Worm (Caenorhabditis elegans) whole organism, L1 larva: ENCODE results near the gene C18D11.6.

Experiments used
- C34B4.2 ChIP-seq: sonication (generic microtip); optimal IDR thresholded peaks from 2 replicates; lab custom pipeline; 2017; ENCODE audit warnings: mild to moderate bottlenecking, missing genetic modification characterization, missing compliant biosample characterization
- F16B12.6 ChIP-seq: fragments of 150-350 bp; optimal IDR thresholded peaks from 2 replicates; lab custom pipeline; 2014; ENCODE audit warnings: missing biosample characterization, missing genetic modification characterization
- aha-1 ChIP-seq: fragments of 150-350 bp; optimal IDR thresholded peaks from 2 replicates; lab custom pipeline; 2014; ENCODE audit warnings: missing biosample characterization, missing genetic modification characterization
- alr-1 ChIP-seq: fragments of 200-800 bp; sonication (Bioruptor generic); optimal IDR thresholded peaks from 2 replicates; lab custom pipeline; 2018; ENCODE audit warnings: borderline replicate concordance, mild to moderate bottlenecking, missing genetic modification characterization, missing compliant biosample characterization
- aly-2 ChIP-seq: fragments of 150-350 bp; optimal IDR thresholded peaks from 2 replicates; lab custom pipeline; 2014; ENCODE audit warnings: missing biosample characterization, missing genetic modification characterization
- ceh-63 ChIP-seq: fragments of 200-800 bp; sonication (Bioruptor generic); optimal IDR thresholded peaks from 2 replicates; lab custom pipeline; 2018; ENCODE audit warnings: mild to moderate bottlenecking, missing genetic modification characterization, missing compliant biosample characterization
- ceh-82 ChIP-seq, 3 experiments: fragments of 150-350 bp in 1 of 3; sonication (generic microtip) in 2 of 3; optimal IDR thresholded peaks; 2 replicates each; lab custom pipeline; 2014 to 2017; ENCODE audit warnings: missing biosample characterization in 3 of 3, missing genetic modification characterization in 3 of 3
- ceh-88 ChIP-seq: fragments of 200-800 bp; sonication (Bioruptor generic); IDR thresholded peaks from 2 replicates; pipeline ENCODE4 v1.3.6; 2022; ENCODE audit warnings: missing genetic modification characterization, missing compliant biosample characterization
- ceh-90 ChIP-seq: sonication (generic microtip); optimal IDR thresholded peaks from 2 replicates; lab custom pipeline; 2016; ENCODE audit warnings: missing genetic modification characterization, missing compliant biosample characterization
- ces-1 ChIP-seq: fragments of 150-350 bp; optimal IDR thresholded peaks from 2 replicates; lab custom pipeline; 2014; ENCODE audit warnings: missing biosample characterization, missing genetic modification reagents, missing genetic modification characterization
- dpl-1 ChIP-seq, 3 experiments: fragments of 150-350 bp in 2 of 3; sonication (generic microtip) in 1 of 3; optimal IDR thresholded peaks; 2 replicates each; lab custom pipeline; 2014 to 2017; ENCODE audit warnings: missing biosample characterization in 3 of 3, missing genetic modification characterization in 3 of 3, missing genetic modification reagents in 3 of 3
- dsc-1 ChIP-seq: sonication (generic microtip); optimal IDR thresholded peaks from 2 replicates; lab custom pipeline; 2016; ENCODE audit warnings: mild to moderate bottlenecking, missing genetic modification characterization, missing compliant biosample characterization
- egl-13 ChIP-seq: sonication (generic microtip); optimal IDR thresholded peaks from 2 replicates; lab custom pipeline; 2016; ENCODE audit warnings: missing genotype, missing genetic modification reagents, missing genetic modification characterization, missing compliant biosample characterization
- egl-27 ChIP-seq, 2 experiments: fragments of 150-350 bp in 1 of 2; sonication (generic microtip); optimal IDR thresholded peaks; 3 replicates each; lab custom pipeline; 2017 to 2018; ENCODE audit warnings: missing biosample characterization in 2 of 2, missing genetic modification characterization in 2 of 2, missing genetic modification reagents in 2 of 2
- elt-2 ChIP-seq: sonication (generic microtip); optimal IDR thresholded peaks from 2 replicates; lab custom pipeline; 2016; ENCODE audit warnings: missing genetic modification characterization, mild to moderate bottlenecking, inconsistent platforms, missing compliant biosample characterization, missing genetic modification reagents
- elt-3 ChIP-seq, 6 experiments: fragments of 150-350 bp in 1 of 6; sonication (generic microtip); optimal IDR thresholded peaks; 2 replicates each; lab custom pipeline; 2017 to 2018; ENCODE audit warnings: missing biosample characterization in 6 of 6, missing genetic modification characterization in 6 of 6, inconsistent platforms in 1 of 6
- fkh-10 ChIP-seq: sonication (generic microtip); optimal IDR thresholded peaks from 2 replicates; lab custom pipeline; 2017; ENCODE audit warnings: missing biosample characterization, missing genetic modification reagents, missing genetic modification characterization
- fkh-4 ChIP-seq: sonication (generic microtip); optimal IDR thresholded peaks from 2 replicates; lab custom pipeline; 2016; ENCODE audit warnings: missing compliant biosample characterization, missing genetic modification characterization, borderline replicate concordance
- fos-1 ChIP-seq: fragments of 150-350 bp; optimal IDR thresholded peaks from 2 replicates; lab custom pipeline; 2014; ENCODE audit warnings: missing biosample characterization, missing genetic modification characterization
- hlh-17 ChIP-seq: fragments of 200-800 bp; sonication (Bioruptor generic); optimal IDR thresholded peaks from 2 replicates; lab custom pipeline; 2018; ENCODE audit warnings: missing genetic modification characterization, mild to moderate bottlenecking, missing compliant biosample characterization, moderate library complexity, borderline replicate concordance
- hlh-4 ChIP-seq: sonication (generic microtip); optimal IDR thresholded peaks from 2 replicates; lab custom pipeline; 2016; ENCODE audit warnings: mild to moderate bottlenecking, missing genetic modification characterization, missing compliant biosample characterization
- hpl-2 ChIP-seq: fragments of 150-350 bp; optimal IDR thresholded peaks from 2 replicates; lab custom pipeline; 2014; ENCODE audit warnings: missing biosample characterization, missing genetic modification reagents, missing genetic modification characterization
- jun-1 ChIP-seq: fragments of 150-350 bp; optimal IDR thresholded peaks from 2 replicates; lab custom pipeline; 2014; ENCODE audit warnings: missing biosample characterization, missing genetic modification reagents, missing genetic modification characterization
- lin-14 ChIP-seq: fragments of 200-800 bp; sonication (Bioruptor generic); optimal IDR thresholded peaks from 2 replicates; lab custom pipeline; 2018; ENCODE audit warnings: mild to moderate bottlenecking, missing genetic modification characterization, moderate library complexity, missing compliant biosample characterization
- lin-15B ChIP-seq: fragments of 150-350 bp; sonication (generic microtip); optimal IDR thresholded peaks from 3 replicates; lab custom pipeline; 2014; ENCODE audit warnings: missing biosample characterization, missing genetic modification characterization
- lin-35 ChIP-seq, 2 experiments: fragments of 150-350 bp; optimal IDR thresholded peaks; 2 replicates each; lab custom pipeline; 2014; ENCODE audit warnings: missing biosample characterization in 2 of 2, missing genetic modification characterization in 2 of 2, missing genetic modification reagents in 2 of 2
- lin-39 ChIP-seq: fragments of 150-350 bp; optimal IDR thresholded peaks from 2 replicates; lab custom pipeline; 2014; ENCODE audit warnings: missing biosample characterization, missing genetic modification reagents, missing genetic modification characterization
- lir-3 ChIP-seq: sonication (generic microtip); optimal IDR thresholded peaks from 2 replicates; lab custom pipeline; 2016; ENCODE audit warnings: mild to moderate bottlenecking, missing genetic modification characterization, moderate library complexity, missing compliant biosample characterization; ENCODE audit not compliant: poor library complexity
- mab-9 ChIP-seq: fragments of 200-800 bp; sonication (Bioruptor generic); IDR thresholded peaks from 2 replicates; pipeline ENCODE4 v1.3.6; 2022; ENCODE audit warnings: missing genetic modification reagents, missing genetic modification characterization, missing compliant biosample characterization
- mep-1 ChIP-seq: fragments of 150-350 bp; optimal IDR thresholded peaks from 2 replicates; lab custom pipeline; 2014; ENCODE audit warnings: missing biosample characterization, missing genetic modification characterization
- nhr-20 ChIP-seq: sonication (generic microtip); optimal IDR thresholded peaks from 2 replicates; lab custom pipeline; 2016; ENCODE audit warnings: mild to moderate bottlenecking, missing genetic modification characterization, missing compliant biosample characterization
- nhr-237 ChIP-seq: fragments of 150-350 bp; optimal IDR thresholded peaks from 2 replicates; lab custom pipeline; 2014; ENCODE audit warnings: missing biosample characterization, missing genetic modification characterization
- nhr-28 ChIP-seq: fragments of 150-350 bp; optimal IDR thresholded peaks from 2 replicates; lab custom pipeline; 2014; ENCODE audit warnings: missing biosample characterization, missing genetic modification characterization
- nhr-71 ChIP-seq: sonication (generic microtip); optimal IDR thresholded peaks from 2 replicates; lab custom pipeline; 2016; ENCODE audit warnings: mild to moderate bottlenecking, missing genetic modification characterization, moderate library complexity, missing compliant biosample characterization
- nhr-76 ChIP-seq: sonication (generic microtip); optimal IDR thresholded peaks from 2 replicates; lab custom pipeline; 2017; ENCODE audit warnings: missing biosample characterization, missing genetic modification characterization
- nhr-85 ChIP-seq: sonication (generic microtip); peaks from one replicate; lab custom pipeline; 2016; ENCODE audit warnings: missing genetic modification characterization, inconsistent platforms, missing compliant biosample characterization
- nhr-90 ChIP-seq: sonication (generic microtip); optimal IDR thresholded peaks from 2 replicates; lab custom pipeline; 2016; ENCODE audit warnings: mild to moderate bottlenecking, missing genetic modification characterization, missing compliant biosample characterization; ENCODE audit not compliant: poor library complexity
- pax-3 ChIP-seq: fragments of 200-800 bp; sonication (Bioruptor generic); optimal IDR thresholded peaks from 2 replicates; lab custom pipeline; 2018; ENCODE audit warnings: mild to moderate bottlenecking, missing genetic modification characterization, moderate library complexity, missing compliant biosample characterization
- pqm-1 ChIP-seq: sonication (generic microtip); optimal IDR thresholded peaks from 3 replicates; lab custom pipeline; 2017; ENCODE audit warnings: missing biosample characterization, missing genetic modification characterization
- rnt-1 ChIP-seq: sonication (generic microtip); optimal IDR thresholded peaks from 2 replicates; lab custom pipeline; 2016; ENCODE audit warnings: mild to moderate bottlenecking, missing genetic modification characterization, moderate library complexity, missing compliant biosample characterization
- snpc-4 ChIP-seq: fragments of 150-350 bp; optimal IDR thresholded peaks from 2 replicates; lab custom pipeline; 2014; ENCODE audit warnings: missing biosample characterization, missing genetic modification characterization
- sox-4 ChIP-seq: sonication (generic microtip); optimal IDR thresholded peaks from 2 replicates; lab custom pipeline; 2016; ENCODE audit warnings: missing genetic modification characterization, missing compliant biosample characterization
- swsn-7 ChIP-seq: sonication (generic microtip); optimal IDR thresholded peaks from 2 replicates; lab custom pipeline; 2016; ENCODE audit warnings: missing genetic modification characterization, missing compliant biosample characterization
- tbx-2 ChIP-seq: sonication (generic microtip); optimal IDR thresholded peaks from 2 replicates; lab custom pipeline; 2016; ENCODE audit warnings: missing genetic modification characterization, missing compliant biosample characterization
- unc-130 ChIP-seq: fragments of 150-350 bp; optimal IDR thresholded peaks from 2 replicates; lab custom pipeline; 2017; ENCODE audit warnings: missing biosample characterization, missing genetic modification characterization, inconsistent platforms
- unc-30 ChIP-seq: sonication (generic microtip); optimal IDR thresholded peaks from 2 replicates; lab custom pipeline; 2017; ENCODE audit warnings: missing biosample characterization, missing genetic modification characterization
- unc-86 ChIP-seq: sonication (generic microtip); optimal IDR thresholded peaks from 2 replicates; lab custom pipeline; 2016; ENCODE audit warnings: missing genetic modification characterization, missing compliant biosample characterization
- unc-98 ChIP-seq: fragments of 200-800 bp; sonication (Bioruptor generic); IDR thresholded peaks from 2 replicates; pipeline ENCODE4 v1.3.6; 2022; ENCODE audit warnings: missing genetic modification characterization, missing compliant biosample characterization
- vab-15 ChIP-seq: sonication (generic microtip); optimal IDR thresholded peaks from 2 replicates; lab custom pipeline; 2017; ENCODE audit warnings: missing genotype, mild to moderate bottlenecking, missing genetic modification characterization, missing compliant biosample characterization
- zag-1 ChIP-seq: fragments of 150-350 bp; optimal IDR thresholded peaks from 2 replicates; lab custom pipeline; 2014; ENCODE audit warnings: missing biosample characterization, missing genetic modification characterization
- zip-4 ChIP-seq: fragments of 200-800 bp; sonication (Bioruptor generic); optimal IDR thresholded peaks from 2 replicates; lab custom pipeline; 2018; ENCODE audit warnings: mild to moderate bottlenecking, missing genetic modification characterization, moderate library complexity, missing compliant biosample characterization
- ztf-11 ChIP-seq, 2 experiments: sonication (generic microtip); optimal IDR thresholded peaks; 2 replicates each; lab custom pipeline; 2016 to 2017; ENCODE audit warnings: missing genetic modification characterization in 2 of 2, missing biosample characterization in 1 of 2, missing compliant biosample characterization in 1 of 2
- ztf-4 ChIP-seq: fragments of 150-350 bp; optimal IDR thresholded peaks from 2 replicates; lab custom pipeline; 2014; ENCODE audit warnings: missing biosample characterization, missing genetic modification characterization

Gene C18D11.6

ce11 chrIII:11825654-11826053 lies 15.3 kb downstream of the C18D11.6 start (continued):
- peak; percentile 72 to 78 for TF ChIP-seq lin-35 (GFP tag; optimal IDR thresholded peaks at IDR 0.05; lab: Kevin White, UChicago)
- peak; percentile 52 for TF ChIP-seq rnt-1
- no peak for TF ChIP-seq zag-1 (tag; lab: Kevin White, UChicago)
- TF ChIP-seq ztf-11 (tag; optimal IDR thresholded peaks at IDR 0.05; lab: Kevin White, UChicago): no peak
- TF ChIP-seq fkh-4 (tag; lab: Kevin White, UChicago): no peak
- no peak for TF ChIP-seq ceh-63 (GFP tag; lab: Kevin White, UChicago)
- TF ChIP-seq lin-15B (tag; lab: Kevin White, UChicago): peak; percentile 76
- no peak for TF ChIP-seq alr-1 (tag; lab: Kevin White, UChicago)
- peak; percentile 6 for TF ChIP-seq unc-86 (tag; lab: Kevin White, UChicago)
- TF ChIP-seq swsn-7 (tag; lab: Kevin White, UChicago): peak; percentile 38
- no peak for TF ChIP-seq unc-30 (tag; lab: Kevin White, UChicago)
- no peak for TF ChIP-seq pqm-1 (tag; lab: Kevin White, UChicago)
- no peak for TF ChIP-seq nhr-237 (tag; lab: Kevin White, UChicago)
- no peak for TF ChIP-seq lin-39 (tag; lab: Kevin White, UChicago)
- TF ChIP-seq snpc-4 (tag; lab: Kevin White, UChicago): peak; percentile 42
- no peak for TF ChIP-seq hpl-2 (GFP tag; lab: Kevin White, UChicago)
- no peak for TF ChIP-seq aha-1
- TF ChIP-seq C34B4.2 (tag; lab: Kevin White, UChicago): no peak
- TF ChIP-seq vab-15: peak; percentile 72
- TF ChIP-seq nhr-76 (tag; lab: Kevin White, UChicago): no peak
- no peak for TF ChIP-seq elt-2
- TF ChIP-seq fos-1 (tag; lab: Kevin White, UChicago): peak; percentile 34
- TF ChIP-seq tbx-2: peak; percentile 64
- TF ChIP-seq lir-3 (tag; lab: Kevin White, UChicago): no peak
- no peak for TF ChIP-seq hlh-4 (tag; lab: Kevin White, UChicago)
- TF ChIP-seq elt-3 (tag; optimal IDR thresholded peaks at IDR 0.05; lab: Kevin White, UChicago): peak in 1 of 6 experiments; percentile 24
- TF ChIP-seq ztf-4 (tag; lab: Kevin White, UChicago): no peak
- no peak for TF ChIP-seq aly-2 (tag; lab: Kevin White, UChicago)
- no peak; the same call in 1 of the 2 replicates for TF ChIP-seq unc-98 (GFP tag; lab: Robert Waterston, UW)
- TF ChIP-seq nhr-71 (tag; lab: Kevin White, UChicago): peak; percentile 58
- no peak for TF ChIP-seq egl-27 (tag; optimal IDR thresholded peaks at IDR 0.05; lab: Kevin White, UChicago)
- TF ChIP-seq ces-1: no peak
- peak; percentile 33 to 76 (median 58) for TF ChIP-seq dpl-1 (GFP tag; optimal IDR thresholded peaks at IDR 0.05; lab: Kevin White, UChicago)
- no peak; the same call in 1 of the 2 replicates for TF ChIP-seq ceh-88 (GFP tag; lab: Robert Waterston, UW)
- no peak for TF ChIP-seq mab-9 (GFP tag; lab: Robert Waterston, UW)
- no peak for TF ChIP-seq ceh-90 (tag; lab: Kevin White, UChicago)
- no peak for TF ChIP-seq nhr-28 (tag; lab: Kevin White, UChicago)
- no peak for TF ChIP-seq jun-1 (tag; lab: Kevin White, UChicago)
- TF ChIP-seq dsc-1 (tag; lab: Kevin White, UChicago): peak; percentile 55
- no peak for TF ChIP-seq hlh-17 (GFP tag; lab: Kevin White, UChicago)
- TF ChIP-seq mep-1 (tag; lab: Kevin White, UChicago): peak; percentile 49
- TF ChIP-seq ceh-82 (tag; optimal IDR thresholded peaks at IDR 0.05; lab: Kevin White, UChicago): peak; percentile 27 to 85 (median 32)
- peak; percentile 16 for TF ChIP-seq nhr-90 (tag; lab: Kevin White, UChicago)
- no peak for TF ChIP-seq egl-13
- peak; percentile 78 for TF ChIP-seq lin-14 (GFP tag; lab: Kevin White, UChicago)
- no peak for TF ChIP-seq nhr-85
- no peak for TF ChIP-seq fkh-10 (GFP tag; lab: Kevin White, UChicago)
- TF ChIP-seq F16B12.6: peak; percentile 69
- no peak for TF ChIP-seq pax-3 (tag; lab: Kevin White, UChicago)
- peak; percentile 84 for TF ChIP-seq unc-130 (tag; lab: Kevin White, UChicago)
- no peak for TF ChIP-seq zip-4 (GFP tag; lab: Kevin White, UChicago)
- TF ChIP-seq nhr-20 (tag; lab: Kevin White, UChicago): peak; percentile 30
- no peak for TF ChIP-seq sox-4 (tag; lab: Kevin White, UChicago)
